Worm (Caenorhabditis elegans): ENCODE data around the gene atg-16.1.

ce11 chrX:4495814-4496567 is 33.7 kb upstream of the atg-16.1 start:
- TF ChIP-seq pax-1 (tag; optimal IDR thresholded peaks at IDR 0.05) (no peak), hlh-13 (GFP tag; optimal IDR thresholded peaks at IDR 0.05) (no peak), C08G9.2 (tag; optimal IDR thresholded peaks at IDR 0.05) (no peak), nfya-1 (tag; optimal IDR thresholded peaks at IDR 0.05) (no peak), lin-11 (tag; optimal IDR thresholded peaks at IDR 0.05) (no peak)

Data from whole organism, late embryonic.